Worm (Caenorhabditis elegans): Measurements from ENCODE around the gene str-253.

- peak; percentile 98 for TF ChIP-seq pha-4 (tag; optimal IDR thresholded peaks at IDR 0.05)
- no peak for TF ChIP-seq mdl-1 (tag; optimal IDR thresholded peaks at IDR 0.05)
Observed at ce11 chrV:2218803-2219202, 35.6 kb downstream of the str-253 start, which contains the start of gene nhr-56.
